Worm (Caenorhabditis elegans): Measurements from ENCODE around the gene F35B3.3.

- TF ChIP-seq ztf-4 (tag; optimal IDR thresholded peaks at IDR 0.05) (no peak), ztf-11 (tag; optimal IDR thresholded peaks at IDR 0.05) (no peak), elt-3 (tag; optimal IDR thresholded peaks at IDR 0.05) (no peak), unc-62 (GFP tag; optimal IDR thresholded peaks at IDR 0.05) (no peak)
These were observed 32.3 kb downstream of the F35B3.3 start, which contains the start of gene C30G4.2 for ce11 chrX:17045529-17045928.

All from whole organism, L2 larva.